Fruit fly (Drosophila melanogaster): ENCODE results near the gene TBC1D5.

Gene TBC1D5

DNA sequence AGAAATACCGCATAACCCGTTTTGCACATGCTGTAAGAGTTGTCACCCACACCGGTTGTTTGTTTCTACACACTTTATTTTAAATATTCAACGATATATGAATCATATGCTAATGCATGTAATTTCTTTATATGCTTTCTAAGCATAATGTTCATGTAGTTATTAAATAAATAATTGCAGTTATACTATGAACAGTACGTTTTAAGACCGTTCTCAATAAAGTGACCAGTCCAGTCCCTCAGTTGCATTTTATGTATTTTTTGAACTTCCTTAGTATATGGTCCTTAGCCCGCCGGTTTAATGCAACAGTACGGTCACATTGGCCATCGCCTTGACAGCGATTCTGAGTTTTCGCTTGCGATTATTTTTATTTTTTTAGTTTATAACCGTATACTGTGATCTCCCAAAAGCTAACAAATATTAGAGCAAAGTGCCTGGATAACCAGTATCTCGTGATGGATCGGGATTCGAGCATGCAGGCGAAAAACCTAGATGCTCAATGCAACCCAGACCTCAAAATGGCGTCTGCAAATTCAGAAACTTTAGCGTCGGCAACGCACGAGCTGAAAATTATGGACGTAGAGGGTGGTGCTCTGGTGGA, 7.7 kb downstream of the TBC1D5 start, which contains the start of gene Ravus (continued):
- TF ChIP-seq CG15269 (tag; optimal IDR thresholded peaks at IDR 0.05) (no peak), z (GFP tag; IDR thresholded peaks at IDR 0.05) (no peak), Neu2 (GFP tag; optimal IDR thresholded peaks at IDR 0.05; ENCODE audit: borderline replicate concordance) (no peak), Jarid2 (GFP tag; optimal IDR thresholded peaks at IDR 0.05) (no peak), CG14014 (GFP tag; IDR thresholded peaks at IDR 0.05) (no peak), eyg (GFP tag; optimal IDR thresholded peaks at IDR 0.05) (no peak), CG15696 (tag; optimal IDR thresholded peaks at IDR 0.05) (peak; percentile 32), crol (GFP tag; IDR thresholded peaks at IDR 0.05) (no peak), CG15601 (tag; optimal IDR thresholded peaks at IDR 0.05) (no peak), pho (GFP tag; optimal IDR thresholded peaks at IDR 0.05) (peak; percentile 56), Dip2 (GFP tag; IDR thresholded peaks at IDR 0.05) (no peak), fru (optimal IDR thresholded peaks at IDR 0.05) (no peak), CG11504 (tag; optimal IDR thresholded peaks at IDR 0.05) (no peak), Six4 (GFP tag; optimal IDR thresholded peaks at IDR 0.05) (no peak), Mes4 (GFP tag; optimal IDR thresholded peaks at IDR 0.05) (peak; percentile 9), sob (GFP tag; IDR thresholded peaks at IDR 0.05) (peak; percentile 52; the same call in 1 of the 2 replicates), Hr51 (GFP tag; optimal IDR thresholded peaks at IDR 0.05) (peak in 1 of 2 experiments; percentile 19), Bdp1 (GFP tag; optimal IDR thresholded peaks at IDR 0.05) (no peak), Gug (GFP tag; IDR thresholded peaks at IDR 0.05) (0 out of 4 replicates have a peak, but pooled peaks have one; percentile 15), Lpt (GFP tag; optimal IDR thresholded peaks at IDR 0.05) (no peak), MBD-R2 (GFP tag; IDR thresholded peaks at IDR 0.05) (peak; percentile 60; the same call in 1 of the 2 replicates), fu2 (GFP tag; optimal IDR thresholded peaks at IDR 0.05) (peak; percentile 37), Hr78 (GFP tag; optimal IDR thresholded peaks at IDR 0.05) (no peak), usp (GFP tag; optimal IDR thresholded peaks at IDR 0.05) (no peak), chif (GFP tag; optimal IDR thresholded peaks at IDR 0.05) (peak in 1 of 2 experiments; percentile 33), CG7357 (GFP tag; IDR thresholded peaks at IDR 0.05) (peak; percentile 56; the same call in 2 of the 3 replicates), unpg (GFP tag; optimal IDR thresholded peaks at IDR 0.05) (peak; percentile 52), Opbp (GFP tag; IDR thresholded peaks at IDR 0.05; ENCODE audit: partially characterized antibody) (no peak), CG7372 (GFP tag; IDR thresholded peaks at IDR 0.05) (peak; percentile 36; the same call in 1 of the 2 replicates), lilli (GFP tag; optimal IDR thresholded peaks at IDR 0.05) (peak; percentile 70), CG7928 (GFP tag; optimal IDR thresholded peaks at IDR 0.05) (no peak), CG4424 (GFP tag; optimal IDR thresholded peaks at IDR 0.05) (peak; percentile 34), tin (GFP tag; optimal IDR thresholded peaks at IDR 0.05) (peak; percentile 41), CG6175 (GFP tag; IDR thresholded peaks at IDR 0.05) (no peak), tgo (GFP tag; IDR thresholded peaks at IDR 0.05) (no peak), scrt (GFP tag; optimal IDR thresholded peaks at IDR 0.05) (peak; percentile 11), Rx (GFP tag; IDR thresholded peaks at IDR 0.05) (no peak), pzg (GFP tag; optimal IDR thresholded peaks at IDR 0.05) (peak; percentile 78), gfzf (GFP tag; optimal IDR thresholded peaks at IDR 0.05) (peak; percentile 91), crp (GFP tag; optimal IDR thresholded peaks at IDR 0.05) (peak in 1 of 2 experiments; percentile 35), CG31388 (GFP tag; optimal IDR thresholded peaks at IDR 0.05) (no peak), Hr3 (GFP tag; optimal IDR thresholded peaks at IDR 0.05) (peak; percentile 55), bbx (GFP tag; IDR thresholded peaks at IDR 0.05; ENCODE audit: partially characterized antibody) (no peak), H2.0 (GFP tag; IDR thresholded peaks at IDR 0.05) (no peak), Dref (GFP tag; IDR thresholded peaks at IDR 0.05) (no peak), jing (GFP tag; optimal IDR thresholded peaks at IDR 0.05) (no peak), Camta (GFP tag; optimal IDR thresholded peaks at IDR 0.05) (peak; percentile 42), slp2 (GFP tag; optimal IDR thresholded peaks at IDR 0.05) (peak; percentile 28), ase (GFP tag; IDR thresholded peaks at IDR 0.05) (no peak), gt (GFP tag; IDR thresholded peaks at IDR 0.05) (no peak), Ptx1 (GFP tag; IDR thresholded peaks at IDR 0.05) (peak; percentile 40; the same call in 1 of the 2 replicates)

Measured in whole organism, embryonic.